Fruit fly (Drosophila melanogaster) whole organism: ENCODE data around the gene dsf.

Experiments
- Dll ChIP-seq: fragments of >200 bp; optimal IDR thresholded peaks from 2 replicates; lab custom pipeline; 2017
- EcR ChIP-seq, 2 experiments: fragments of >200 bp; optimal IDR thresholded peaks; 2 replicates each; lab custom pipeline; 2017; ENCODE audit warnings: missing biosample characterization in 2 of 2, missing genetic modification characterization in 2 of 2, missing genetic modification reagents in 2 of 2
- psq ChIP-seq: fragments of >200 bp; optimal IDR thresholded peaks from 2 replicates; lab custom pipeline; 2017
- usp ChIP-seq: fragments of >200 bp; optimal IDR thresholded peaks from 2 replicates; lab custom pipeline; 2017; ENCODE audit warnings: missing biosample characterization, missing genetic modification characterization, mixed read lengths

- TF ChIP-seq psq (no peak), Dll (no peak), usp (GFP tag; lab: Kevin White, UChicago) (no peak), EcR (GFP tag; optimal IDR thresholded peaks at IDR 0.05; lab: Kevin White, UChicago) (no peak)
These were observed 26.5 kb upstream of the dsf start for dm6 chr2L:5899170-5899708.
